Worm (Caenorhabditis elegans) whole organism, young adult: ENCODE results near the gene tost-1.
"Not testable (repeated sequence)": the region's sequence is repeated elsewhere in the genome, so short reads cannot be mapped to it uniquely, and the experiment has no call there.

ENCODE experiments used
- C06A6.2 ChIP-seq: fragments of 200-800 bp; sonication (Bioruptor generic); conservative IDR thresholded peaks from 2 replicates; pipeline ENCODE4 v1.3.6; 2022; ENCODE audit warnings: missing genetic modification characterization, missing compliant biosample characterization
- C17E4.6 ChIP-seq: fragments of 200-800 bp; sonication (Bioruptor generic); IDR thresholded peaks from 2 replicates; pipeline ENCODE4 v1.3.6; 2022; ENCODE audit warnings: missing genetic modification reagents, missing genetic modification characterization, missing compliant biosample characterization
- F33H1.4 ChIP-seq: fragments of 200-800 bp; sonication (Bioruptor generic); IDR thresholded peaks from 2 replicates; pipeline ENCODE4 v1.3.6; 2022; ENCODE audit warnings: missing genetic modification reagents, missing genetic modification characterization, missing compliant biosample characterization
- F49E8.2 ChIP-seq: sonication (generic microtip); optimal IDR thresholded peaks from 3 replicates; lab custom pipeline; 2017; ENCODE audit warnings: missing genetic modification characterization, mild to moderate bottlenecking, missing compliant biosample characterization, antibody characterized with exemption, moderate library complexity; ENCODE audit not compliant: insufficient read depth
- F52B5.7 ChIP-seq: sonication (generic microtip); optimal IDR thresholded peaks from 2 replicates; lab custom pipeline; 2016; ENCODE audit warnings: mild to moderate bottlenecking, missing genetic modification characterization, missing compliant biosample characterization
- K11D2.4 ChIP-seq: fragments of 200-800 bp; sonication (Bioruptor generic); IDR thresholded peaks from 2 replicates; pipeline ENCODE4 v1.3.6; 2022; ENCODE audit warnings: missing genetic modification reagents, missing genetic modification characterization, missing compliant biosample characterization
- Y67H2A.10 ChIP-seq: fragments of 200-800 bp; sonication (Bioruptor generic); conservative IDR thresholded peaks from 2 replicates; pipeline ENCODE4 v1.3.6; 2022; ENCODE audit warnings: missing genetic modification reagents, missing genetic modification characterization, missing compliant biosample characterization
- Y95B8A.8 ChIP-seq: fragments of 200-800 bp; sonication (Bioruptor generic); IDR thresholded peaks from 2 replicates; pipeline ENCODE4 v1.3.6; 2022; ENCODE audit warnings: missing genetic modification reagents, missing genetic modification characterization, missing compliant biosample characterization
- aptf-2 ChIP-seq: fragments of 200-800 bp; sonication (Bioruptor generic); conservative IDR thresholded peaks from 2 replicates; pipeline ENCODE4 v1.3.6; 2022; ENCODE audit warnings: missing genetic modification reagents, missing genetic modification characterization, missing compliant biosample characterization
- attf-3 ChIP-seq: fragments of 200-800 bp; sonication (Bioruptor generic); conservative IDR thresholded peaks from 2 replicates; pipeline ENCODE4 v1.3.6; 2022; ENCODE audit warnings: missing genetic modification reagents, missing genetic modification characterization, missing compliant biosample characterization
- attf-5 ChIP-seq: fragments of 200-800 bp; sonication (Bioruptor generic); optimal IDR thresholded peaks from 2 replicates; lab custom pipeline; 2018; ENCODE audit warnings: mild to moderate bottlenecking, missing genetic modification characterization, missing compliant biosample characterization
- cebp-1 ChIP-seq, 2 experiments: fragments of 200-800 bp in 1 of 2; sonication (Bioruptor generic) in 1 of 2; sonication (generic microtip) in 1 of 2; IDR thresholded peaks in 1 of 2; optimal IDR thresholded peaks in 1 of 2; 2 replicates each; pipeline versions ENCODE4 v1.3.6 to Lab custom; 2017 to 2022; ENCODE audit warnings: missing compliant biosample characterization in 2 of 2, missing genetic modification characterization in 2 of 2, mild to moderate bottlenecking in 1 of 2, missing genetic modification reagents in 1 of 2, moderate library complexity in 1 of 2
- cebp-2 ChIP-seq: fragments of 200-800 bp; sonication (Bioruptor generic); IDR thresholded peaks from 2 replicates; pipeline ENCODE4 v1.3.6; 2022; ENCODE audit warnings: missing genetic modification characterization, missing compliant biosample characterization
- ceh-100 ChIP-seq: fragments of 200-800 bp; sonication (Bioruptor generic); IDR thresholded peaks from 2 replicates; pipeline ENCODE4 v1.3.6; 2022; ENCODE audit warnings: missing genetic modification reagents, missing genetic modification characterization, missing compliant biosample characterization
- ceh-91 ChIP-seq: fragments of 200-800 bp; sonication (Bioruptor generic); IDR thresholded peaks from 2 replicates; pipeline ENCODE4 v1.3.6; 2022; ENCODE audit warnings: missing genetic modification reagents, missing genetic modification characterization, missing compliant biosample characterization
- dpff-1 ChIP-seq: sonication (generic microtip); optimal IDR thresholded peaks from 2 replicates; lab custom pipeline; 2017; ENCODE audit warnings: mild to moderate bottlenecking, missing genetic modification characterization, missing compliant biosample characterization
- egrh-3 ChIP-seq: fragments of 200-800 bp; sonication (Bioruptor generic); IDR thresholded peaks from 2 replicates; pipeline ENCODE4 v1.3.6; 2022; ENCODE audit warnings: missing genetic modification reagents, missing genetic modification characterization, missing compliant biosample characterization
- hlh-12 ChIP-seq: sonication (generic microtip); optimal IDR thresholded peaks from 2 replicates; lab custom pipeline; 2016; ENCODE audit warnings: missing genetic modification characterization, missing compliant biosample characterization
- hmg-1.2 ChIP-seq: fragments of 200-800 bp; sonication (Bioruptor generic); IDR thresholded peaks from 2 replicates; pipeline ENCODE4 v1.3.6; 2022; ENCODE audit warnings: missing genetic modification reagents, missing genetic modification characterization, missing compliant biosample characterization
- let-526 ChIP-seq: fragments of 200-800 bp; sonication (Bioruptor generic); IDR thresholded peaks from 2 replicates; pipeline ENCODE4 v1.3.6; 2022; ENCODE audit warnings: missing genetic modification reagents, missing genetic modification characterization, missing compliant biosample characterization
- lin-26 ChIP-seq: fragments of 200-800 bp; sonication (Bioruptor generic); IDR thresholded peaks from 2 replicates; pipeline ENCODE4 v1.3.6; 2022; ENCODE audit warnings: missing genetic modification reagents, missing genetic modification characterization, missing compliant biosample characterization
- lin-40 ChIP-seq: sonication (generic microtip); optimal IDR thresholded peaks from 2 replicates; lab custom pipeline; 2016; ENCODE audit warnings: missing genetic modification characterization, mild to moderate bottlenecking, missing compliant biosample characterization, missing genotype, missing genetic modification reagents
- lin-54 ChIP-seq: fragments of 200-800 bp; sonication (Bioruptor generic); optimal IDR thresholded peaks from 2 replicates; lab custom pipeline; 2018; ENCODE audit warnings: mild to moderate bottlenecking, missing genetic modification characterization, missing compliant biosample characterization
- mcd-1 ChIP-seq: fragments of 200-800 bp; sonication (Bioruptor generic); IDR thresholded peaks from 2 replicates; pipeline ENCODE4 v1.3.6; 2022; ENCODE audit warnings: missing genetic modification reagents, missing genetic modification characterization, missing compliant biosample characterization
- mes-4 ChIP-seq: sonication (generic microtip); optimal IDR thresholded peaks from 2 replicates; lab custom pipeline; 2016; ENCODE audit warnings: missing genotype, missing genetic modification characterization, missing compliant biosample characterization
- nfyb-1 ChIP-seq: fragments of 200-800 bp; sonication (Bioruptor generic); IDR thresholded peaks from 2 replicates; pipeline ENCODE4 v1.3.6; 2022; ENCODE audit warnings: missing genetic modification reagents, missing genetic modification characterization, missing compliant biosample characterization
- nhr-120 ChIP-seq: fragments of 200-800 bp; sonication (Bioruptor generic); IDR thresholded peaks from 2 replicates; pipeline ENCODE4 v1.3.6; 2022; ENCODE audit warnings: missing genetic modification characterization, missing compliant biosample characterization
- pbrm-1 ChIP-seq: fragments of 200-800 bp; sonication (Bioruptor generic); IDR thresholded peaks from 2 replicates; pipeline ENCODE4 v1.3.6; 2022; ENCODE audit warnings: missing genetic modification reagents, missing genetic modification characterization, missing compliant biosample characterization
- rpc-1 ChIP-seq, 2 experiments: fragments of 150-350 bp in 1 of 2; sonication (generic microtip) in 1 of 2; optimal IDR thresholded peaks; 2 replicates each; lab custom pipeline; 2014 to 2018; ENCODE audit warnings: missing biosample characterization in 1 of 2, missing genetic modification characterization in 1 of 2, missing genetic modification reagents in 1 of 2, missing genotype in 1 of 2
- snpc-4 ChIP-seq, 5 experiments: fragments of 150-350 bp in 1 of 5; sonication (generic microtip) in 4 of 5; optimal IDR thresholded peaks; 2 replicates each; lab custom pipeline; 2014 to 2018; ENCODE audit warnings: missing genetic modification characterization in 5 of 5, missing biosample characterization in 3 of 5, antibody characterized with exemption in 2 of 5, mild to moderate bottlenecking in 2 of 5, missing compliant biosample characterization in 2 of 5, missing genotype in 2 of 5, moderate library complexity in 2 of 5, missing genetic modification reagents in 1 of 5
- sptf-2 ChIP-seq: fragments of 200-800 bp; sonication (Bioruptor generic); optimal IDR thresholded peaks from 2 replicates; lab custom pipeline; 2018; ENCODE audit warnings: mild to moderate bottlenecking, missing genetic modification characterization, missing compliant biosample characterization
- zfh-2 ChIP-seq: fragments of 200-800 bp; sonication (Bioruptor generic); conservative IDR thresholded peaks from 2 replicates; pipeline ENCODE4 v1.3.6; 2022; ENCODE audit warnings: missing genetic modification reagents, missing genetic modification characterization, missing compliant biosample characterization
- ztf-18 ChIP-seq: sonication (generic microtip); optimal IDR thresholded peaks from 2 replicates; lab custom pipeline; 2016; ENCODE audit warnings: missing genotype, mild to moderate bottlenecking, missing genetic modification characterization, missing compliant biosample characterization
- ztf-25 ChIP-seq: fragments of 200-800 bp; sonication (Bioruptor generic); IDR thresholded peaks from 2 replicates; pipeline ENCODE4 v1.3.6; 2022; ENCODE audit warnings: missing genetic modification reagents, missing genetic modification characterization, missing compliant biosample characterization
- ztf-26 ChIP-seq: sonication (generic microtip); optimal IDR thresholded peaks from 2 replicates; lab custom pipeline; 2017; ENCODE audit warnings: missing genetic modification characterization, missing compliant biosample characterization

tost-1 gene

DNA sequence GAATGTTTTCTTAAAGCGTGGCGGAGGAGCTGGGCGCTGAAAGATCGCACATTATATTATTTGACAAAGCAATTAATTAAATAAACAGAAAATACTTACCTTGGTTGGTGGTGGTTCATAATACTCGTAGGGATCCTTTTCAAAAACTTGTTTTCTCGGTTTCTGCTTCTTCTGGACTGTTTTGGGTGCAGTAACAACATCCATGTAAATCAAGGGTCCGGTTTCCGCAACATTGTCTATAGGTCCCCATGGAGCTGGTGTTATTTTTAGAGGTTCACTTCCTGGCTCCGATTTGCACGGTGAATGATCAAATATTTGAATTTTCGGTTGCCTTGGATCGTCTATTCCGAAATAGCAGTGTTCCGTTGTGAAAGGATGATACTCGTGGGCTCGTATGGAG is 46.0 kb upstream of the tost-1 start:
- no peak for TF ChIP-seq sptf-2 (GFP tag; lab: Kevin White, UChicago)
- TF ChIP-seq egrh-3 (GFP tag; lab: Robert Waterston, UW), result no peak
- no peak for TF ChIP-seq dpff-1
- TF ChIP-seq ztf-25, result no peak
- no peak for TF ChIP-seq mes-4 (tag; lab: Kevin White, UChicago)
- no peak for TF ChIP-seq let-526 (GFP tag; lab: Robert Waterston, UW)
- no peak for TF ChIP-seq F49E8.2 (tag; lab: Kevin White, UChicago)
- TF ChIP-seq hlh-12 (tag; lab: Kevin White, UChicago), result no peak
- no peak for TF ChIP-seq F52B5.7
- TF ChIP-seq Y67H2A.10 (GFP tag; lab: Robert Waterston, UW), result no peak
- no peak for TF ChIP-seq aptf-2

- TF ChIP-seq mcd-1 (GFP tag; lab: Robert Waterston, UW), result peak; percentile 89
- peak; percentile 27 for TF ChIP-seq lin-40 (tag; lab: Kevin White, UChicago)
- peak; percentile 34 for TF ChIP-seq egrh-3 (GFP tag; lab: Robert Waterston, UW)
- TF ChIP-seq pbrm-1 (GFP tag; lab: Robert Waterston, UW), result peak; percentile 55; the same call in 1 of the 2 replicates
- not testable (repeated sequence) for TF ChIP-seq cebp-1 (GFP tag; IDR thresholded peaks at IDR 0.05; lab: Robert Waterston, UW); rpc-1 (tag; optimal IDR thresholded peaks at IDR 0.05; lab: Kevin White, UChicago); snpc-4 (GFP tag; optimal IDR thresholded peaks at IDR 0.05; lab: Kevin White, UChicago)
- peak; percentile 36 for TF ChIP-seq cebp-1 (tag; optimal IDR thresholded peaks at IDR 0.05; lab: Kevin White, UChicago)
- peak; percentile 44 for TF ChIP-seq F33H1.4
- peak; percentile 21; the same call in 1 of the 2 replicates for TF ChIP-seq C17E4.6
- TF ChIP-seq nfyb-1 (GFP tag; lab: Robert Waterston, UW), result peak; percentile 55
- TF ChIP-seq cebp-2, result 0 out of 2 replicates have a peak, but pooled peaks have one; percentile 10
- peak; percentile 15 for TF ChIP-seq rpc-1 (optimal IDR thresholded peaks at IDR 0.05; lab: Kevin White, UChicago)
- TF ChIP-seq ztf-18 (tag; lab: Kevin White, UChicago), result peak; percentile 6
- peak; percentile 18; the same call in 1 of the 2 replicates for TF ChIP-seq lin-26 (GFP tag; lab: Robert Waterston, UW)
- peak; percentile 11 for TF ChIP-seq lin-54
- peak; percentile 18; the same call in 1 of the 2 replicates for TF ChIP-seq attf-3 (GFP tag; lab: Robert Waterston, UW)
- peak; percentile 73 for TF ChIP-seq K11D2.4 (GFP tag; lab: Robert Waterston, UW)
- TF ChIP-seq C06A6.2 (GFP tag; lab: Robert Waterston, UW), result peak; percentile 84
- TF ChIP-seq attf-5 (GFP tag; lab: Kevin White, UChicago), result peak; percentile 34
- 0 out of 2 replicates have a peak, but pooled peaks have one; percentile 11 for TF ChIP-seq ceh-91 (GFP tag; lab: Robert Waterston, UW)
- TF ChIP-seq Y67H2A.10 (GFP tag; lab: Robert Waterston, UW), result peak; percentile 42; the same call in 1 of the 2 replicates
- TF ChIP-seq zfh-2, result 0 out of 2 replicates have a peak, but pooled peaks have one; percentile 34
- peak in 2 of 4 experiments; percentile 5 to 25 for TF ChIP-seq snpc-4 (tag; optimal IDR thresholded peaks at IDR 0.05; lab: Kevin White, UChicago)
- TF ChIP-seq ceh-100 (GFP tag; lab: Robert Waterston, UW), result peak; percentile 90
- TF ChIP-seq nhr-120 (GFP tag; lab: Robert Waterston, UW), result 0 out of 2 replicates have a peak, but pooled peaks have one; percentile 76
- TF ChIP-seq hmg-1.2 (GFP tag; lab: Robert Waterston, UW), result peak; percentile 13; the same call in 1 of the 2 replicates
- 0 out of 2 replicates have a peak, but pooled peaks have one; percentile 12 for TF ChIP-seq Y95B8A.8 (GFP tag; lab: Robert Waterston, UW)
- peak; percentile 8 for TF ChIP-seq ztf-26
Measured at ce11 chrIII:4922020-4922419, 43.9 kb upstream of the tost-1 start, which contains the start of gene mmab-1. Gene mmab-1 (minus strand): TSS chrIII:4922114.
